Fruit fly (Drosophila melanogaster) whole organism: Measurements from ENCODE around the gene CG42556.

Experiments
- Dll ChIP-seq: fragments of >200 bp; optimal IDR thresholded peaks from 2 replicates; lab custom pipeline; 2017
- EcR ChIP-seq, 2 experiments: fragments of >200 bp; optimal IDR thresholded peaks; 2 replicates each; lab custom pipeline; 2017; ENCODE audit warnings: missing biosample characterization in 2 of 2, missing genetic modification characterization in 2 of 2, missing genetic modification reagents in 2 of 2
- pan ChIP-seq: fragments of >200 bp; optimal IDR thresholded peaks from 2 replicates; lab custom pipeline; 2017
- usp ChIP-seq: fragments of >200 bp; optimal IDR thresholded peaks from 2 replicates; lab custom pipeline; 2017; ENCODE audit warnings: missing biosample characterization, missing genetic modification characterization, mixed read lengths

DNA sequence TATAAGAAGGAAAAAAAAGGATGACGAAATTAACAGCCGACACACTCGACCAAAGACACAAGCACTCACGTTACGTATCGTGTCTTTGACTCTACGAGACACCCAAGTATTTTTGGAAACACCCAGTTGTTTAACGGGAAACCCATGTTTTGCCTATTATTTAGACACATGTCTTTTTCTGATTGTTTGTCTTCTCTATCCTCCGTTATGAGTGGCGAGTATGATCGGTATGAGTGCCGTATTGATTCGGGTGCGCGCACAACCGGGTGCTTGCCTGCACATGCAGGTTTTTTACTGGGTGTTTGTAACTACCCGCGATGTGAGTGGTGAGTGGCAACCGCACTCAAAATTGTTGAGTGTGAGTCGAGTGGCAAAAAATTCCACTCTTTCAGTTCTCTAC, 30.6 kb upstream of the CG42556 start:
- TF ChIP-seq usp (GFP tag; lab: Kevin White, UChicago) (no peak), EcR (GFP tag; optimal IDR thresholded peaks at IDR 0.05; lab: Kevin White, UChicago) (no peak), Dll (lab: Kevin White, UChicago) (no peak), pan (peak; percentile 57)
